Worm (Caenorhabditis elegans) whole organism, young adult: Measurements from ENCODE around the gene F54F7.6.

Source experiments
- F10E7.11 ChIP-seq: sonication (generic microtip); optimal IDR thresholded peaks from 2 replicates; lab custom pipeline; 2017; ENCODE audit warnings: mild to moderate bottlenecking, missing genetic modification characterization, moderate library complexity, missing compliant biosample characterization
- F23B12.7 ChIP-seq: sonication (generic microtip); optimal IDR thresholded peaks from 2 replicates; lab custom pipeline; 2017; ENCODE audit warnings: missing genetic modification characterization, mild to moderate bottlenecking, missing compliant biosample characterization, antibody characterized with exemption, moderate library complexity; ENCODE audit not compliant: insufficient read depth
- F52B5.7 ChIP-seq: sonication (generic microtip); optimal IDR thresholded peaks from 2 replicates; lab custom pipeline; 2016; ENCODE audit warnings: mild to moderate bottlenecking, missing genetic modification characterization, missing compliant biosample characterization
- F57A8.1 ChIP-seq: fragments of 200-800 bp; sonication (Bioruptor generic); optimal IDR thresholded peaks from 2 replicates; lab custom pipeline; 2018; ENCODE audit warnings: mild to moderate bottlenecking, missing genetic modification characterization, moderate library complexity, missing compliant biosample characterization
- K11D2.4 ChIP-seq: fragments of 200-800 bp; sonication (Bioruptor generic); IDR thresholded peaks from 2 replicates; pipeline ENCODE4 v1.3.6; 2022; ENCODE audit warnings: missing genetic modification reagents, missing genetic modification characterization, missing compliant biosample characterization
- K12H6.12 ChIP-seq: fragments of 200-800 bp; sonication (Bioruptor generic); optimal IDR thresholded peaks from 2 replicates; lab custom pipeline; 2018; ENCODE audit warnings: mild to moderate bottlenecking, missing genetic modification characterization, missing compliant biosample characterization
- T26A5.8 ChIP-seq: sonication (generic microtip); optimal IDR thresholded peaks from 2 replicates; lab custom pipeline; 2016; ENCODE audit warnings: missing genetic modification characterization, missing compliant biosample characterization
- Y53G8AR.9 ChIP-seq: fragments of 200-800 bp; sonication (Bioruptor generic); conservative IDR thresholded peaks from 2 replicates; pipeline ENCODE4 v1.3.6; 2022; ENCODE audit warnings: missing genetic modification reagents, missing genetic modification characterization, missing compliant biosample characterization
- Y56A3A.18 ChIP-seq: fragments of 200-800 bp; sonication (Bioruptor generic); IDR thresholded peaks from 2 replicates; pipeline ENCODE4 v1.3.6; 2022; ENCODE audit warnings: missing genetic modification reagents, missing genetic modification characterization, missing compliant biosample characterization
- Y95B8A.8 ChIP-seq: fragments of 200-800 bp; sonication (Bioruptor generic); IDR thresholded peaks from 2 replicates; pipeline ENCODE4 v1.3.6; 2022; ENCODE audit warnings: missing genetic modification reagents, missing genetic modification characterization, missing compliant biosample characterization
- aptf-3 ChIP-seq: fragments of 200-800 bp; sonication (Bioruptor generic); IDR thresholded peaks from 2 replicates; pipeline ENCODE4 v1.3.6; 2022; ENCODE audit warnings: missing genetic modification characterization, missing compliant biosample characterization
- cebp-1 ChIP-seq, 2 experiments: fragments of 200-800 bp in 1 of 2; sonication (Bioruptor generic) in 1 of 2; sonication (generic microtip) in 1 of 2; IDR thresholded peaks in 1 of 2; optimal IDR thresholded peaks in 1 of 2; 2 replicates each; pipeline versions ENCODE4 v1.3.6 to Lab custom; 2017 to 2022; ENCODE audit warnings: missing compliant biosample characterization in 2 of 2, missing genetic modification characterization in 2 of 2, mild to moderate bottlenecking in 1 of 2, missing genetic modification reagents in 1 of 2, moderate library complexity in 1 of 2
- ceh-91 ChIP-seq: fragments of 200-800 bp; sonication (Bioruptor generic); IDR thresholded peaks from 2 replicates; pipeline ENCODE4 v1.3.6; 2022; ENCODE audit warnings: missing genetic modification reagents, missing genetic modification characterization, missing compliant biosample characterization
- die-1 ChIP-seq: sonication (generic microtip); optimal IDR thresholded peaks from 2 replicates; lab custom pipeline; 2016; ENCODE audit warnings: missing genotype, mild to moderate bottlenecking, missing genetic modification characterization, missing compliant biosample characterization
- egl-18 ChIP-seq: fragments of 200-800 bp; sonication (Bioruptor generic); IDR thresholded peaks from 2 replicates; pipeline ENCODE4 v1.3.6; 2022; ENCODE audit warnings: missing genetic modification reagents, missing genetic modification characterization, missing compliant biosample characterization
- ets-4 ChIP-seq: fragments of 200-800 bp; sonication (Bioruptor generic); optimal IDR thresholded peaks from 2 replicates; lab custom pipeline; 2018; ENCODE audit warnings: mild to moderate bottlenecking, missing genetic modification characterization, missing compliant biosample characterization
- fkh-3 ChIP-seq: sonication (generic microtip); optimal IDR thresholded peaks from 2 replicates; lab custom pipeline; 2016; ENCODE audit warnings: mild to moderate bottlenecking, missing genetic modification characterization, missing compliant biosample characterization
- gei-17 ChIP-seq: fragments of 200-800 bp; sonication (Bioruptor generic); optimal IDR thresholded peaks from 2 replicates; lab custom pipeline; 2018; ENCODE audit warnings: mild to moderate bottlenecking, missing genetic modification characterization, missing compliant biosample characterization
- him-1 ChIP-seq: sonication (generic microtip); optimal IDR thresholded peaks from 2 replicates; lab custom pipeline; 2016; ENCODE audit warnings: missing genotype, missing genetic modification reagents, missing genetic modification characterization, missing compliant biosample characterization
- hmg-1.2 ChIP-seq: fragments of 200-800 bp; sonication (Bioruptor generic); IDR thresholded peaks from 2 replicates; pipeline ENCODE4 v1.3.6; 2022; ENCODE audit warnings: missing genetic modification reagents, missing genetic modification characterization, missing compliant biosample characterization
- hrde-1 ChIP-seq: sonication (generic microtip); optimal IDR thresholded peaks from 2 replicates; lab custom pipeline; 2016; ENCODE audit warnings: missing genetic modification characterization, mild to moderate bottlenecking, missing compliant biosample characterization, moderate library complexity, missing genotype, missing genetic modification reagents, borderline replicate concordance
- lin-26 ChIP-seq: fragments of 200-800 bp; sonication (Bioruptor generic); IDR thresholded peaks from 2 replicates; pipeline ENCODE4 v1.3.6; 2022; ENCODE audit warnings: missing genetic modification reagents, missing genetic modification characterization, missing compliant biosample characterization
- lin-40 ChIP-seq: sonication (generic microtip); optimal IDR thresholded peaks from 2 replicates; lab custom pipeline; 2016; ENCODE audit warnings: missing genetic modification characterization, mild to moderate bottlenecking, missing compliant biosample characterization, missing genotype, missing genetic modification reagents
- lin-54 ChIP-seq: fragments of 200-800 bp; sonication (Bioruptor generic); optimal IDR thresholded peaks from 2 replicates; lab custom pipeline; 2018; ENCODE audit warnings: mild to moderate bottlenecking, missing genetic modification characterization, missing compliant biosample characterization
- lir-1 ChIP-seq: fragments of 200-800 bp; sonication (Bioruptor generic); conservative IDR thresholded peaks from 2 replicates; pipeline ENCODE4 v1.3.6; 2022; ENCODE audit warnings: missing genetic modification reagents, missing genetic modification characterization, missing compliant biosample characterization
- madf-6 ChIP-seq: fragments of 200-800 bp; sonication (Bioruptor generic); IDR thresholded peaks from 2 replicates; pipeline ENCODE4 v1.3.6; 2022; ENCODE audit warnings: missing genetic modification reagents, missing genetic modification characterization, missing compliant biosample characterization
- nhr-120 ChIP-seq: fragments of 200-800 bp; sonication (Bioruptor generic); IDR thresholded peaks from 2 replicates; pipeline ENCODE4 v1.3.6; 2022; ENCODE audit warnings: missing genetic modification characterization, missing compliant biosample characterization
- nhr-80 ChIP-seq: sonication (generic microtip); optimal IDR thresholded peaks from 2 replicates; lab custom pipeline; 2016; ENCODE audit warnings: missing genetic modification characterization, missing compliant biosample characterization
- rcor-1 ChIP-seq: fragments of 200-800 bp; sonication (Bioruptor generic); IDR thresholded peaks from 2 replicates; pipeline ENCODE4 v1.3.6; 2022; ENCODE audit warnings: missing genetic modification reagents, missing genetic modification characterization, missing compliant biosample characterization
- rpc-1 ChIP-seq, 2 experiments: fragments of 150-350 bp in 1 of 2; sonication (generic microtip) in 1 of 2; optimal IDR thresholded peaks; 2 replicates each; lab custom pipeline; 2014 to 2018; ENCODE audit warnings: missing biosample characterization in 1 of 2, missing genetic modification characterization in 1 of 2, missing genetic modification reagents in 1 of 2, missing genotype in 1 of 2
- sea-2 ChIP-seq: fragments of 200-800 bp; sonication (Bioruptor generic); IDR thresholded peaks from 2 replicates; pipeline ENCODE4 v1.3.6; 2022; ENCODE audit warnings: missing genetic modification characterization, missing compliant biosample characterization
- snpc-3.4 ChIP-seq: sonication (generic microtip); optimal IDR thresholded peaks from 2 replicates; lab custom pipeline; 2017; ENCODE audit warnings: missing genetic modification characterization, mild to moderate bottlenecking, missing compliant biosample characterization, antibody characterized with exemption, moderate library complexity, missing genotype, missing genetic modification reagents
- sptf-2 ChIP-seq: fragments of 200-800 bp; sonication (Bioruptor generic); optimal IDR thresholded peaks from 2 replicates; lab custom pipeline; 2018; ENCODE audit warnings: mild to moderate bottlenecking, missing genetic modification characterization, missing compliant biosample characterization
- xnd-1 ChIP-seq: sonication (generic microtip); optimal IDR thresholded peaks from 2 replicates; lab custom pipeline; 2016; ENCODE audit warnings: missing genotype, missing genetic modification reagents, missing genetic modification characterization, missing compliant biosample characterization
- ztf-22 ChIP-seq: fragments of 200-800 bp; sonication (Bioruptor generic); optimal IDR thresholded peaks from 2 replicates; lab custom pipeline; 2018; ENCODE audit warnings: mild to moderate bottlenecking, missing genetic modification characterization, moderate library complexity, missing compliant biosample characterization

The F54F7.6 gene

DNA sequence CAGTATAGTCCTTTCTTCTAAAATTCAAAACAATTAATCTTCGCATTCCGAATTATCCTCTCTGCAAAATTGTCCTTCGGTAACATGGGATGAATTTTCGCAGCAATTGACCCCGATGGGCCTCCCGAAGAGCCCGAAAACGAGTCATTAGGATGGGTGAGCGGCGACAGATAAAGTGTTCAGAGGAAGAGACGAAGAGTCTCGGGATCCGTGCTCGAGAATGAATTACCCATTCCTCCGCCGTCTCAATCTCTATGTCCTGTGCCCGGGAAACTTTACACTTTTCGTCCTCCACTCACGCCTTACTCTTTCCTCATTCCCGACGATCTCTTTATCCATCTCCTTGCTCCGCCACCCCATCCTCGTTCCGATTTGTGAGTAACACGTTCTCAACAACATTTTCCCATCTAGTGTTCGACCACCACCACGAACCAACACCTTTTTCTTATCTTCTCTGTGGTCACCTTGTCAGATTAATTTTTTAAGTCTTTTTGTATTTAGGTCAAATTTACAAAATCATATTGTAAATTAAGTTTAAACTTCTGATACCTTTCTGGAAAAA, 43.9 kb upstream of the F54F7.6 start:
- no peak for TF ChIP-seq hmg-1.2 (GFP tag; lab: Robert Waterston, UW)
- TF ChIP-seq cebp-1 (GFP tag; IDR thresholded peaks at IDR 0.05; lab: Robert Waterston, UW): no peak
- TF ChIP-seq cebp-1 (tag; optimal IDR thresholded peaks at IDR 0.05; lab: Kevin White, UChicago): no peak
- no peak for TF ChIP-seq xnd-1 (tag; lab: Kevin White, UChicago)
- no peak for TF ChIP-seq F57A8.1 (GFP tag; lab: Kevin White, UChicago)
- TF ChIP-seq nhr-120: no peak
- no peak for TF ChIP-seq him-1 (tag; lab: Kevin White, UChicago)
- no peak for TF ChIP-seq snpc-3.4 (tag; lab: Kevin White, UChicago)
- TF ChIP-seq K11D2.4 (GFP tag; lab: Robert Waterston, UW): no peak
- no peak for TF ChIP-seq K12H6.12
- TF ChIP-seq F52B5.7: no peak
- TF ChIP-seq madf-6 (GFP tag; lab: Robert Waterston, UW): no peak
- TF ChIP-seq Y56A3A.18 (GFP tag; lab: Robert Waterston, UW): no peak
- TF ChIP-seq rcor-1 (GFP tag; lab: Robert Waterston, UW): no peak

DNA sequence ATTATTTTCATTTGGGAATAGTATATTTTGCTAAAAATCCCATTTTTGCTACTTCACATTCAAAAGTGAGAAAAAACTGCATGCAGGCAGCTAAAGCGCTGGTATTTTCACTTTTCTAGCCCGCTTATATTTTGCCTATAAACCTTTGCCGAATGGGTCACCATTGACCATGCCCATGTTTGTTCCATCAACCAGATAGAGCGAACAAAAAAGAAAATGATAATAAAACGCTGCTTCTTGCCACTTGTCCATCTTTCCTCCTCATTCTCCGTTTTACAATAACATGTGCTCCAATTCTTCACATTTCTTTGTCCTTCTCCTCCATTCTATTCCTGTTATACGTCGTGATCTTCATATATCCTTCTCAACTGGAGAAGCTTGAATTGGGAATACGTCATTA, 41.5 kb upstream of the F54F7.6 start, which contains the start of gene tag-241:
Gene tag-241, plus strand, starts transcription at position 301 of the 400 bp plus-strand sequence.
- no peak for TF ChIP-seq lin-40 (tag; lab: Kevin White, UChicago)

DNA sequence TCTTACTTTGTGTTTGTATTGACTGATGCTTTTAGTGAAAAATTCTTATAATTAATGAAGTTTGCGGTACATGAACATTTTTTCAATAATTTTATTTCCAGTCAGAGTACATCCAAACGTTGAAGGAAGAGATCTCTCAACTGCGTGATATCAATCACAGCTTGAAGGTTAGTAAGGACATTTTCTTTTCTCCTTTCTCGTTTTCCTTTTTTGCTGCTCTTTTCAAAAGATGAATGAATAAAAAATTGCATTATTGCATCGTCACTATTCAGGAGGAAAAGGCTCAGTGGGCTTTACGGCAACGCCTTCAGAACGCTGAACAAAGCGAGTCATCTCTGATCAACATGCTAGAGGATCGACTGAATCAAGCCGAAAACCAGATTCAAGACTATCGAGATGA, 38.3 kb upstream of the F54F7.6 start:
- no peak for TF ChIP-seq ceh-91 (GFP tag; lab: Robert Waterston, UW)
- TF ChIP-seq lin-54 (GFP tag; lab: Kevin White, UChicago): no peak
- TF ChIP-seq gei-17 (GFP tag; lab: Kevin White, UChicago): no peak
- no peak for TF ChIP-seq Y95B8A.8 (GFP tag; lab: Robert Waterston, UW)
- no peak for TF ChIP-seq sea-2 (GFP tag; lab: Robert Waterston, UW)
- no peak for TF ChIP-seq hrde-1 (tag; lab: Kevin White, UChicago)
- TF ChIP-seq ztf-22: no peak
- no peak for TF ChIP-seq ets-4
- no peak for TF ChIP-seq sptf-2 (GFP tag; lab: Kevin White, UChicago)

DNA sequence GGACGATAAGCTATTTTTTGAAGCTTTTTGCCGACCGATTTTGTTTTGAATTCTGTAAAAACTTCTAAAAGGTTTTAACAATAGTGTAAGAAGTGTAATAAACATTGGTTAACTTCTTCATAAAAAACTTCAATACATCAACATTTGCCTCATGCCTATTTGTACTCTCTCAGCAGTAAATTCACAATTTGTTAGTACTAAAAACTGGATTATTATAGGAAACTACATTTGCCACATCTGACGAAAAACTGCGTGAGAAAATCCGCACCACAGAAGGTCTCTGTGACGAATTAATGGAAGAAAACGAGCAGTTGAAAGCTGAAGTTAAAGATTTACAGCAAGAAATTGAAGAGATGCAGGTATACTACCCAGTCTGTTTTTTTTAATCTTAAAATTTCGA, 37.7 kb upstream of the F54F7.6 start:
- TF ChIP-seq lin-26 (GFP tag; lab: Robert Waterston, UW): no peak
- no peak for TF ChIP-seq nhr-80 (tag; lab: Kevin White, UChicago)
- no peak for TF ChIP-seq lin-54 (GFP tag; lab: Kevin White, UChicago)
- TF ChIP-seq F23B12.7 (tag; lab: Kevin White, UChicago): no peak
- no peak for TF ChIP-seq egl-18 (GFP tag; lab: Robert Waterston, UW)
- TF ChIP-seq fkh-3 (tag; lab: Kevin White, UChicago): no peak
- TF ChIP-seq K11D2.4 (GFP tag; lab: Robert Waterston, UW): no peak
- TF ChIP-seq snpc-3.4 (tag; lab: Kevin White, UChicago): no peak
- no peak for TF ChIP-seq lir-1
- TF ChIP-seq aptf-3: no peak
- no peak for TF ChIP-seq T26A5.8 (tag; lab: Kevin White, UChicago)
- TF ChIP-seq rpc-1 (optimal IDR thresholded peaks at IDR 0.05; lab: Kevin White, UChicago): no peak
- no peak for TF ChIP-seq rpc-1 (tag; optimal IDR thresholded peaks at IDR 0.05; lab: Kevin White, UChicago)
- no peak for TF ChIP-seq ceh-91 (GFP tag; lab: Robert Waterston, UW)
- no peak for TF ChIP-seq F10E7.11 (tag; lab: Kevin White, UChicago)
- TF ChIP-seq him-1 (tag; lab: Kevin White, UChicago): no peak
- TF ChIP-seq die-1: no peak
- no peak for TF ChIP-seq Y53G8AR.9
